Fruit fly (Drosophila melanogaster) whole organism, prepupa: Measurements from ENCODE around the gene CG8119.

Experiments used
- CG6163 ChIP-seq: fragments of 200-800 bp; sonication (Bioruptor generic); IDR thresholded peaks from 3 replicates; pipeline ENCODE4 v1.3.6; 2022; ENCODE audit warnings: missing biosample characterization, missing genetic modification characterization

Gene CG8119

DNA sequence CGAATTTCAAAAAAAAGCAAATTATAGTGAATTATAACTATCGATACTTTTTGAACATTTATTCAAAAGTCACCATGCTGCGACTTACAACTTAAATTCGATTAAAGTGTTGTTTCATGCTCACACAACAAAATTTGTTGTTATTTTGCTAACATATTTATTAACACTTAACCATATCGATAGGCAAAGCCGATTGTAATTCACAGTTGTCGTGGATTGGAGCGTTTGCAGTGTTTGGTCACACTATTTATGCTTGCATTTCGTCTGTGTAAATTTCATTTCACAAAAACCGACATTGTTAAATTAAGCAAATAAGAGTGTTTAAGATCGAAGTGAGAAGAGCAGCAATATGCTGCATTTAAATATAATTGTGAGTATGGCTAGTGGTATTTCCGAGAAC lies 50.0 kb downstream of the CG8119 start, which contains the start of gene HUWE1 (continued):
- no peak for TF ChIP-seq CG6163 (GFP tag; lab: Robert Waterston, UW)
